Comparison of ENCODE assay signal across 5 fruit fly cellular contexts in genomic region chrX:4540430-4540932, dm6.
A peak's percentile ranks its signal among the peaks of the same experiment; 100 is the strongest.
TF ChIP-seq lines count a peak whose summit lies in the region.

Gene rb, minus strand, starts transcription at chrX:4540626.
Gene CHOp24, plus strand, starts transcription at chrX:4540908.

- TF ChIP-seq CTCF in whole organism, embryonic (GFP tag; optimal IDR thresholded peaks at IDR 0.05; lab: Kevin White, UChicago), result peak; percentile 34

TF ChIP-seq in whole organism, adult, 20 proteins besides CTCF, POLR2A, EP300 and RAD21 (continues in another document):
- TF ChIP-seq CG7101 (tag; optimal IDR thresholded peaks at IDR 0.05; lab: Kevin White, UChicago) (peak; percentile 56), Crg-1 (GFP tag; optimal IDR thresholded peaks at IDR 0.05; lab: Kevin White, UChicago) (peak; percentile 56), Mnt (GFP tag; optimal IDR thresholded peaks at IDR 0.05; lab: Kevin White, UChicago) (peak; percentile 71), CG12768 (GFP tag; optimal IDR thresholded peaks at IDR 0.05; lab: Kevin White, UChicago) (no peak), Hr96 (GFP tag; optimal IDR thresholded peaks at IDR 0.05; lab: Kevin White, UChicago) (no peak), CG33017 (tag; optimal IDR thresholded peaks at IDR 0.05; lab: Kevin White, UChicago) (peak; percentile 46), Clk (GFP tag; optimal IDR thresholded peaks at IDR 0.05; lab: Kevin White, UChicago) (no peak), toe (GFP tag; optimal IDR thresholded peaks at IDR 0.05; lab: Kevin White, UChicago) (peak; percentile 62), cic (GFP tag; optimal IDR thresholded peaks at IDR 0.05; lab: Kevin White, UChicago) (peak; percentile 10), cnc (optimal IDR thresholded peaks at IDR 0.05; lab: Kevin White, UChicago) (no peak), pad (GFP tag; optimal IDR thresholded peaks at IDR 0.05; lab: Kevin White, UChicago) (peak; percentile 38), CG1620 (GFP tag; optimal IDR thresholded peaks at IDR 0.05; lab: Kevin White, UChicago) (peak; percentile 51), CG5204 (GFP tag; optimal IDR thresholded peaks at IDR 0.05; lab: Kevin White, UChicago) (no peak), CG14711 (tag; optimal IDR thresholded peaks at IDR 0.05; lab: Kevin White, UChicago) (peak; percentile 61), tj (GFP tag; optimal IDR thresholded peaks at IDR 0.05; lab: Kevin White, UChicago) (peak; percentile 35), kay (GFP tag; lab: Kevin White, UChicago; ENCODE audit: borderline replicate concordance) (no peak), bab1 (GFP tag; optimal IDR thresholded peaks at IDR 0.05; lab: Kevin White, UChicago) (peak; percentile 73), ovo (GFP tag; optimal IDR thresholded peaks at IDR 0.05; lab: Kevin White, UChicago) (peak; percentile 30)

TF ChIP-seq in whole organism, embryonic, 481 proteins besides CTCF, POLR2A, EP300 and RAD21 (continues in another document):
- TF ChIP-seq HLH54F (GFP tag; optimal IDR thresholded peaks at IDR 0.05; lab: Kevin White, UChicago) (no peak), ap (GFP tag; IDR thresholded peaks at IDR 0.05; lab: Robert Waterston, UW) (no peak), so (GFP tag; IDR thresholded peaks at IDR 0.05; lab: Robert Waterston, UW) (no peak), CG13287 (GFP tag; IDR thresholded peaks at IDR 0.05; lab: Robert Waterston, UW; ENCODE audit: partially characterized antibody) (peak; percentile 94), ash1 (GFP tag; optimal IDR thresholded peaks at IDR 0.05; lab: Kevin White, UChicago) (no peak), CG14860 (GFP tag; IDR thresholded peaks at IDR 0.05; lab: Robert Waterston, UW; ENCODE audit: partially characterized antibody) (peak; percentile 96), odd (GFP tag; optimal IDR thresholded peaks at IDR 0.05; lab: Kevin White, UChicago) (no peak), gro (GFP tag; optimal IDR thresholded peaks at IDR 0.05; lab: Kevin White, UChicago) (no peak), dati (GFP tag; IDR thresholded peaks at IDR 0.05; lab: Robert Waterston, UW) (no peak), pho (GFP tag; optimal IDR thresholded peaks at IDR 0.05; lab: Kevin White, UChicago) (peak; percentile 23), Taf1 (GFP tag; IDR thresholded peaks at IDR 0.05; lab: Robert Waterston, UW) (no peak), Usf (GFP tag; optimal IDR thresholded peaks at IDR 0.05; lab: Kevin White, UChicago) (no peak), CG4617 (GFP tag; optimal IDR thresholded peaks at IDR 0.05; lab: Kevin White, UChicago; ENCODE audit: borderline replicate concordance) (peak; percentile 51), CG11504 (tag; optimal IDR thresholded peaks at IDR 0.05; lab: Kevin White, UChicago) (no peak), CG4854 (GFP tag; optimal IDR thresholded peaks at IDR 0.05; lab: Kevin White, UChicago) (no peak), slou (GFP tag; optimal IDR thresholded peaks at IDR 0.05; lab: Kevin White, UChicago) (no peak), fd3F (GFP tag; optimal IDR thresholded peaks at IDR 0.05; lab: Kevin White, UChicago) (no peak), Ssrp (tag; optimal IDR thresholded peaks at IDR 0.05; lab: Kevin White, UChicago) (no peak), CG11247 (GFP tag; IDR thresholded peaks at IDR 0.05; lab: Robert Waterston, UW) (no peak)

TF ChIP-seq in whole organism, prepupa, 60 proteins besides CTCF, POLR2A, EP300 and RAD21:
- TF ChIP-seq dsx (GFP tag; optimal IDR thresholded peaks at IDR 0.05; lab: Kevin White, UChicago; ENCODE audit: poor library complexity, severe bottlenecking) (no peak), svp (GFP tag; lab: Kevin White, UChicago) (peak; percentile 81), CG10631 (GFP tag; optimal IDR thresholded peaks at IDR 0.05; lab: Kevin White, UChicago) (peak; percentile 25), CG6792 (GFP tag; optimal IDR thresholded peaks at IDR 0.05; lab: Kevin White, UChicago) (peak; percentile 8), ss (GFP tag; optimal IDR thresholded peaks at IDR 0.05; lab: Kevin White, UChicago) (peak in 1 of 2 experiments; percentile 62), Blimp-1 (GFP tag; optimal IDR thresholded peaks at IDR 0.05; lab: Kevin White, UChicago) (peak; percentile 7), CG15336 (GFP tag; IDR thresholded peaks at IDR 0.05; lab: Robert Waterston, UW) (peak; percentile 31; the same call in 1 of the 2 replicates), esn (GFP tag; optimal IDR thresholded peaks at IDR 0.05; lab: Kevin White, UChicago) (peak; percentile 45), Ets96B (tag; optimal IDR thresholded peaks at IDR 0.05; lab: Kevin White, UChicago) (peak; percentile 29), CG9139 (GFP tag; optimal IDR thresholded peaks at IDR 0.05; lab: Kevin White, UChicago) (peak; percentile 47), Eip75B (GFP tag; optimal IDR thresholded peaks at IDR 0.05; lab: Kevin White, UChicago) (no peak), CG10669 (GFP tag; optimal IDR thresholded peaks at IDR 0.05; lab: Kevin White, UChicago) (no peak), fkh (GFP tag; optimal IDR thresholded peaks at IDR 0.05; lab: Kevin White, UChicago) (no peak), CG8119 (GFP tag; IDR thresholded peaks at IDR 0.05; lab: Robert Waterston, UW) (peak; percentile 57), CG3032 (tag; optimal IDR thresholded peaks at IDR 0.05; lab: Kevin White, UChicago) (peak; percentile 40), CG6163 (GFP tag; IDR thresholded peaks at IDR 0.05; lab: Robert Waterston, UW) (peak; percentile 13; the same call in 1 of the 3 replicates)

TF ChIP-seq in whole organism, pupa, 21 proteins besides CTCF, POLR2A, EP300 and RAD21:
- TF ChIP-seq CG4496 (GFP tag; IDR thresholded peaks at IDR 0.05; lab: Robert Waterston, UW) (peak; percentile 27; the same call in 1 of the 3 replicates), CG15710 (tag; optimal IDR thresholded peaks at IDR 0.05; lab: Kevin White, UChicago) (peak; percentile 22), CG10348 (GFP tag; IDR thresholded peaks at IDR 0.05; lab: Robert Waterston, UW) (no peak), CG12605 (GFP tag; IDR thresholded peaks at IDR 0.05; lab: Robert Waterston, UW) (peak; percentile 45; the same call in 1 of the 2 replicates), CG34367 (tag; optimal IDR thresholded peaks at IDR 0.05; lab: Kevin White, UChicago) (peak; percentile 32), CG8301 (tag; optimal IDR thresholded peaks at IDR 0.05; lab: Kevin White, UChicago) (no peak), CG32121 (GFP tag; IDR thresholded peaks at IDR 0.05; lab: Robert Waterston, UW) (no peak), gl (tag; optimal IDR thresholded peaks at IDR 0.05; lab: Kevin White, UChicago) (peak; percentile 61), rn (GFP tag; IDR thresholded peaks at IDR 0.05; lab: Robert Waterston, UW) (no peak), fd96Ca (GFP tag; IDR thresholded peaks at IDR 0.05; lab: Robert Waterston, UW) (no peak), Pif1B (GFP tag; optimal IDR thresholded peaks at IDR 0.05; lab: Kevin White, UChicago) (no peak), CG17806 (tag; optimal IDR thresholded peaks at IDR 0.05; lab: Kevin White, UChicago) (no peak), EcR (GFP tag; optimal IDR thresholded peaks at IDR 0.05; lab: Kevin White, UChicago) (peak; percentile 7)

TF ChIP-seq in whole organism, wandering third instar larva, 38 proteins besides CTCF, POLR2A, EP300 and RAD21:
- no peak for TF ChIP-seq Myc (optimal IDR thresholded peaks at IDR 0.05; lab: Kevin White, UChicago)
- TF ChIP-seq CG9705 (GFP tag; optimal IDR thresholded peaks at IDR 0.05; lab: Kevin White, UChicago), result peak; percentile 24
- peak; percentile 43 for TF ChIP-seq HLH106 (tag; optimal IDR thresholded peaks at IDR 0.05; lab: Kevin White, UChicago)
- TF ChIP-seq psq (GFP tag; optimal IDR thresholded peaks at IDR 0.05; lab: Kevin White, UChicago), result peak; percentile 14
- peak; percentile 45 for TF ChIP-seq Sp1 (GFP tag; optimal IDR thresholded peaks at IDR 0.05; lab: Kevin White, UChicago)
- TF ChIP-seq ey (GFP tag; optimal IDR thresholded peaks at IDR 0.05; lab: Kevin White, UChicago), result no peak
- no peak for TF ChIP-seq h (GFP tag; optimal IDR thresholded peaks at IDR 0.05; lab: Kevin White, UChicago)
- no peak for TF ChIP-seq dl (GFP tag; optimal IDR thresholded peaks at IDR 0.05; lab: Kevin White, UChicago; ENCODE audit: insufficient read depth in 1 of 2, partially characterized antibody in 2 of 2)
- no peak for TF ChIP-seq usp (GFP tag; optimal IDR thresholded peaks at IDR 0.05; lab: Kevin White, UChicago)
- peak; percentile 65 for TF ChIP-seq Jra (GFP tag; optimal IDR thresholded peaks at IDR 0.05; lab: Kevin White, UChicago)
